Worm (Caenorhabditis elegans) whole organism, young adult: ENCODE measurements around the gene srw-60.

Experiments used
- F33H1.4 ChIP-seq: fragments of 200-800 bp; sonication (Bioruptor generic); IDR thresholded peaks from 2 replicates; pipeline ENCODE4 v1.3.6; 2022; ENCODE audit warnings: missing genetic modification reagents, missing genetic modification characterization, missing compliant biosample characterization
- mxl-1 ChIP-seq: sonication (generic microtip); optimal IDR thresholded peaks from 2 replicates; lab custom pipeline; 2016; ENCODE audit warnings: missing genetic modification characterization, missing compliant biosample characterization
- nhr-80 ChIP-seq: sonication (generic microtip); optimal IDR thresholded peaks from 2 replicates; lab custom pipeline; 2016; ENCODE audit warnings: missing genetic modification characterization, missing compliant biosample characterization
- rcor-1 ChIP-seq: fragments of 200-800 bp; sonication (Bioruptor generic); IDR thresholded peaks from 2 replicates; pipeline ENCODE4 v1.3.6; 2022; ENCODE audit warnings: missing genetic modification reagents, missing genetic modification characterization, missing compliant biosample characterization

DNA sequence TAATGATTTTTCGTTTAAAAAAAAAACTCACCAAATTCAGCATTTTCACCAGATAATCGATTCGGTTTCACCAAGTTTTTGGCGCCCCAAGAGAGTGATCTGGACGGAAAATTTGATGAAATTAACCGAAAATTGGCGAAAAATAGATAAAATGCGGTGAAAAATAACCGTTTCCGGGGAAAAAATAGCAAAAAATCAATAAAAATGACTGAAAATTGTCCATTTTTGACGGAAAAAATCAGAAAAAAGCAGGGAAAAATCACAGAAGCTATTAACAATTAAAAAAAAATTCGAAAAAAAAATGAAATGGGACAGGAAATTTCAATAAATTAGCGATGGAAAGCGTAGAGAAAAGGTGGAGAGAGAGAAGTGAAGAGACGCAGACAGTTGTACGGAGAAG lies 44.9 kb upstream of the srw-60 start, which contains the start of gene ubc-15:
- TF ChIP-seq mxl-1 (tag; lab: Kevin White, UChicago): no peak
- no peak for TF ChIP-seq nhr-80 (tag; lab: Kevin White, UChicago)
- TF ChIP-seq rcor-1 (GFP tag; lab: Robert Waterston, UW): no peak
- no peak for TF ChIP-seq F33H1.4 (GFP tag; lab: Robert Waterston, UW)
